Worm (Caenorhabditis elegans) whole organism, L4/young adult: ENCODE measurements around the gene C14C10.10.

Experiments used
- W03F9.2 ChIP-seq: fragments of 150-350 bp; optimal IDR thresholded peaks from 2 replicates; lab custom pipeline; 2014; ENCODE audit warnings: missing biosample characterization, missing genetic modification characterization
- dao-5 ChIP-seq: sonication (generic microtip); optimal IDR thresholded peaks from 2 replicates; lab custom pipeline; 2016; ENCODE audit warnings: missing genotype, missing genetic modification characterization, moderate library complexity, missing compliant biosample characterization
- him-1 ChIP-seq: sonication (generic microtip); optimal IDR thresholded peaks from 2 replicates; lab custom pipeline; 2016; ENCODE audit warnings: missing genotype, missing genetic modification reagents, missing genetic modification characterization, missing compliant biosample characterization

DNA sequence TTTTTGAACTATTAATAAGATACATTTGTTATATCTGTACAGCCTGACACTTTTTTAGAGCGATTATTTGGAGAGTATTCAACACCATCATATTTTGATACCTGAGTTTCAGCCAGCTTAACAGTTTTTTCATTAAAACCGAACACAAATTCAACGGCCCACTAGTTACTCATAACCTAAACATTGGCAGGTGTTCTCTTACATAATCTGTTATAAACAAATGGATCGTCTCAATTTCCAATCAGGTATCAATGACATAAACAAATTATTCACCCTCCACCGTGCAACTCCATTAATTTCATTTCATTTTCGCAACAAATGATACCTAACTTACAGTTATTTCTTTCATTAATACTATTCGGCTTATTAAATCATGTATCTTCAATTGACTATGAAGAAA lies 12.1 kb upstream of the C14C10.10 start, which contains the start of gene cubn-1:
- TF ChIP-seq him-1 (tag; lab: Kevin White, UChicago) (no peak), W03F9.2 (tag; lab: Kevin White, UChicago) (no peak), dao-5 (tag; lab: Kevin White, UChicago) (no peak)
